Worm (Caenorhabditis elegans) whole organism, mixed stage, embryonic: ENCODE measurements around the gene frpr-19.

Experiments used
- bed-3 ChIP-seq: fragments of 200-800 bp; sonication (Bioruptor generic); optimal IDR thresholded peaks from 3 replicates; lab custom pipeline; 2018; ENCODE audit warnings: mild to moderate bottlenecking, missing genetic modification characterization, moderate library complexity, missing compliant biosample characterization
- ces-1 ChIP-seq: fragments of 150-350 bp; optimal IDR thresholded peaks from 2 replicates; lab custom pipeline; 2014; ENCODE audit warnings: missing biosample characterization, missing genetic modification reagents, missing genetic modification characterization
- cnd-1 ChIP-seq: fragments of 200-800 bp; sonication (Bioruptor generic); optimal IDR thresholded peaks from 2 replicates; lab custom pipeline; 2018; ENCODE audit warnings: mild to moderate bottlenecking, missing genetic modification characterization, missing compliant biosample characterization
- ham-2 ChIP-seq: fragments of 200-800 bp; sonication (Bioruptor generic); optimal IDR thresholded peaks from 2 replicates; lab custom pipeline; 2018; ENCODE audit warnings: mild to moderate bottlenecking, missing genetic modification characterization, missing compliant biosample characterization
- snpc-4 ChIP-seq: fragments of 150-350 bp; optimal IDR thresholded peaks from 2 replicates; lab custom pipeline; 2014; ENCODE audit warnings: missing biosample characterization, missing genetic modification characterization
- tbx-8 ChIP-seq: fragments of 200-800 bp; sonication (Bioruptor generic); optimal IDR thresholded peaks from 2 replicates; lab custom pipeline; 2018; ENCODE audit warnings: mild to moderate bottlenecking, missing genetic modification characterization, moderate library complexity, missing compliant biosample characterization
- ztf-11 ChIP-seq: fragments of 150-350 bp; optimal IDR thresholded peaks from 2 replicates; lab custom pipeline; 2014; ENCODE audit warnings: missing biosample characterization, missing genetic modification characterization

DNA sequence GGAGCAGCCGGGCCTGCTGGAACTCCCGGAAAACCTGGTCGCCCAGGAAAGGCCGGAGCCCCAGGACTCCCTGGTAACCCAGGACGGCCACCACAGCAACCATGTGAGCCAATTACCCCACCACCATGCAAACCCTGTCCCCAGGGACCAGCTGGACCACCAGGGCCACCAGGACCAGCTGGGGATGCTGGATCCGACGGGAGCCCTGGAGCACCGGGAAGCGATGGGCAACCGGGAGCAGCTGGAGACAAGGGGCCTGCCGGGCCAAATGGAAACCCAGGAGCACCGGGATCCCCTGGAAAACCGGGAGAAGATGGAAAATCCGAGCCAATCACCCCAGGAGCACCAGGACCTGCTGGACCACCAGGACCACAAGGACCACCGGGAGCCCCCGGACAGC is 12.4 kb downstream of the frpr-19 start:
- TF ChIP-seq ham-2 (no peak), cnd-1 (no peak), ztf-11 (tag; lab: Kevin White, UChicago) (no peak), bed-3 (no peak), snpc-4 (tag; lab: Kevin White, UChicago) (no peak), tbx-8 (GFP tag; lab: Kevin White, UChicago) (no peak), ces-1 (GFP tag; lab: Kevin White, UChicago) (no peak)
